Worm (Caenorhabditis elegans): ENCODE measurements around the gene H04D03.6.
A peak's percentile ranks its signal among the peaks of the same experiment; 100 is the strongest.

The H04D03.6 gene

DNA sequence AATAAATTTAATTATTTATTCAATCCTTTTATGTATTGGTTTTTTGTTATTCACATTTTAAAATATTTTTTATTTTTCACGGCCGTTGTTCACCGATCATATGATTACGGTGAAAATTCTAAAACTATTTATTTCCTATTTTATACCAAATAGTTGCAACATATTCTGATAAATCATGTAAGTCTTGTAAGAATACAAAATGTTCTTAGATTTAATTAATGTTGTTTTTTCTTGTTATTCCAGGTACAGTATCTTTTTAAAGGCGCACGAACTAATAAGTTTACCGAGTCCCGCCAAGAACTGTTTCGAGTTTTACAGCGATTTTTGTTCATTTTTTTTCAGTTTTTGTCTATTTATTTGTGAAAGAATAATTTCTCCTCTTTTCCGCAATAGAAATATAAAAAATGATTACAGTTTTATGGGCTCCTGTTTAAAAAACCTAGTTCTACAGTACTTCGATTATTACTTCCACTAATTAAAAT lies 30.9 kb upstream of the H04D03.6 start, which contains the start of gene D2045.5:
Gene D2045.5 (minus strand): TSS at position 51 of the 482 bp plus-strand sequence.
- TF ChIP-seq ceh-14 (tag; optimal IDR thresholded peaks at IDR 0.05): no peak
- TF ChIP-seq fax-1 (tag; optimal IDR thresholded peaks at IDR 0.05): no peak
- no peak for TF ChIP-seq ref-2 (tag; optimal IDR thresholded peaks at IDR 0.05)
- TF ChIP-seq mec-3 (tag; optimal IDR thresholded peaks at IDR 0.05; ENCODE audit: borderline replicate concordance): no peak
- TF ChIP-seq pax-1 (tag; optimal IDR thresholded peaks at IDR 0.05): no peak
- TF ChIP-seq dve-1 (tag; optimal IDR thresholded peaks at IDR 0.05): no peak
- TF ChIP-seq ama-1 (optimal IDR thresholded peaks at IDR 0.05): no peak
- TF ChIP-seq ceh-48 (tag; optimal IDR thresholded peaks at IDR 0.05): no peak
- no peak for TF ChIP-seq nfya-1 (tag; optimal IDR thresholded peaks at IDR 0.05)
- TF ChIP-seq elt-4 (tag; optimal IDR thresholded peaks at IDR 0.05): no peak
- TF ChIP-seq pat-9 (tag; optimal IDR thresholded peaks at IDR 0.05): no peak
- no peak for TF ChIP-seq ceh-9 (tag; optimal IDR thresholded peaks at IDR 0.05)
- no peak for TF ChIP-seq rnt-1 (tag; optimal IDR thresholded peaks at IDR 0.05)
- TF ChIP-seq ceh-24 (tag; optimal IDR thresholded peaks at IDR 0.05): no peak
- TF ChIP-seq odd-2 (tag; optimal IDR thresholded peaks at IDR 0.05): no peak
- no peak for TF ChIP-seq ttx-3 (tag; optimal IDR thresholded peaks at IDR 0.05)
- no peak for TF ChIP-seq hlh-8 (tag; optimal IDR thresholded peaks at IDR 0.05)
- no peak for TF ChIP-seq sdc-2 (tag; optimal IDR thresholded peaks at IDR 0.05)

DNA sequence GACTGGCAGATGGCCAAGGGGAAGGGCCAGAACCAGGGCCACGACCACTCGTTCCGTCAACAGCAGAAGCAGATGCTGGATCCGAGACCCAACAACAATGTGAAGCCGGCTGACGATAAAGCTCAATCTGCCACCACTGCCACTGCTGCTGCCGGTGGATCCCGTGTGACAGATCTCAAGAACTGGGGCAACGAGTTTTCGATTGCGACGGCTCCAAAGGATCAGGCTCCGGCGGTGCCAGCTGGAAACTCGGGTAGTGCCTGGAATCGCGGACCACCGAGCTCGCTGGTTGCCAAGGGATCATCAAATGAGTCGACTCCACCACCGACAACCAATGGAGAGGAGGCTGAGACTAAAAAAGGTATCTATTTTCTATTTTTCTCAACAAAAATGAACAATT lies 25.8 kb upstream of the H04D03.6 start:
- TF ChIP-seq ttx-3 (tag; optimal IDR thresholded peaks at IDR 0.05): no peak
- no peak for TF ChIP-seq hlh-6 (tag; optimal IDR thresholded peaks at IDR 0.05)
- TF ChIP-seq pax-1 (tag; optimal IDR thresholded peaks at IDR 0.05): no peak
- TF ChIP-seq pat-9 (tag; optimal IDR thresholded peaks at IDR 0.05): no peak
- no peak for TF ChIP-seq mec-3 (tag; optimal IDR thresholded peaks at IDR 0.05; ENCODE audit: borderline replicate concordance)
- TF ChIP-seq pha-4 (tag; optimal IDR thresholded peaks at IDR 0.05): no peak

DNA sequence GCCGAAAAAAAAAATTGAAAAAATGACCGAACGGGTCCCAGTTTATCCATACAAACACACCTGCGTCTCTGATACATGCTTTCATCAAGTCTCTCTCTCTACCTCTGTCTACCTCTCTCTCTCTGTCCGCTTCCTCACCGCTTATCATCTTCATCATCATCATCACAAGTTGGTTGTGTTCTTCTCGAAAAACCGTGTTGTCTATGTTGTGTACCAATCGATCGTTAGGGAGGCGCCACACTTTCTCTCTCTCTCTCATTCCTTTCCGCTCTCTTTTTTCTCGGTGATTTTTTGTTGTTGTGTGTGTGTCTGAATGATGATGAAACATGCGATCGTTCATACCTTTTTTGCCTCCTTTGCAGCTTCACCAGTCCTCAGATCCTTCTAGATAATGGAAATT lies 25.0 kb upstream of the H04D03.6 start:
- no peak for TF ChIP-seq ceh-45 (GFP tag; IDR thresholded peaks at IDR 0.05)
- TF ChIP-seq nfya-1 (tag; optimal IDR thresholded peaks at IDR 0.05): peak; percentile 31
- no peak for TF ChIP-seq unc-55 (GFP tag; optimal IDR thresholded peaks at IDR 0.05)
- TF ChIP-seq ceh-18 (tag; optimal IDR thresholded peaks at IDR 0.05): peak; percentile 8
- TF ChIP-seq tbx-2 (tag; optimal IDR thresholded peaks at IDR 0.05): no peak

DNA sequence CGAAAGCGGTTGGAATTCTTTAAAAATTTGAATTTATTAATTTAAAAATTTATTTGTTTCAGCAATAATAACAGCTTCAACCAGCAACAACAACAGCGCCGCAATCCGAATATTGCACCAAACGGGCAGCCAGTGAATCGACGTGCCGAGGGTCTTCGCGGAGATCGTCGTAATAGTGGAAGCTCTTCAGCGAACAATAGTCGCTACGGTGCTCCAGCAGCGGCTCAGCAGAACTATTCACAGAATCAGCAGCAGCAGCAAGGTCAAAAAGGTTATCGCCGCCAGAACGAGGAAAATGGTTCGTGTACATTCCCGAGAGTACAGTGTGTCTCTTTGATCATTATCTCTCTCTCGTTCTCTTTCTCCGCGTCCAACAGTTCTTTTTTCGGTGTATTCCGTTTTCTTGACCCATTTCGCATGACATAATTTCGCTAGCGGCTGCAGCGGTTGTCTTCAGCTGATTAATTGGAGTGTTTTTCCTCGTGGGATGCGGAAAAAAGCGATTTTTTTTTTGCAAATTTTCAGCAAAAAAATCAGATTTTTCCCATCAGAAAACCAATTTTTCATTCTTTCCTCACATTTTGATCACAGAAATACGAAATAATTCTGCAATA lies 24.4 kb upstream of the H04D03.6 start:
- TF ChIP-seq sox-2 (GFP tag; IDR thresholded peaks at IDR 0.05): no peak
- no peak for TF ChIP-seq ceh-19 (GFP tag; optimal IDR thresholded peaks at IDR 0.05)
- TF ChIP-seq ceh-45 (GFP tag; IDR thresholded peaks at IDR 0.05): no peak
- no peak for TF ChIP-seq fax-1 (tag; optimal IDR thresholded peaks at IDR 0.05)
- no peak for TF ChIP-seq gmeb-2 (tag; optimal IDR thresholded peaks at IDR 0.05)
- TF ChIP-seq mec-3 (tag; optimal IDR thresholded peaks at IDR 0.05; ENCODE audit: borderline replicate concordance): no peak
- TF ChIP-seq sox-4 (tag; optimal IDR thresholded peaks at IDR 0.05): no peak
- no peak for TF ChIP-seq pqm-1 (tag; optimal IDR thresholded peaks at IDR 0.05)
- no peak for TF ChIP-seq fkh-6 (tag; optimal IDR thresholded peaks at IDR 0.05)
- no peak for TF ChIP-seq fkh-10 (GFP tag; optimal IDR thresholded peaks at IDR 0.05)
- no peak for TF ChIP-seq unc-42 (tag; optimal IDR thresholded peaks at IDR 0.05)
- no peak for TF ChIP-seq ceh-6 (GFP tag; optimal IDR thresholded peaks at IDR 0.05)
- TF ChIP-seq lim-6 (tag; optimal IDR thresholded peaks at IDR 0.05): no peak

DNA sequence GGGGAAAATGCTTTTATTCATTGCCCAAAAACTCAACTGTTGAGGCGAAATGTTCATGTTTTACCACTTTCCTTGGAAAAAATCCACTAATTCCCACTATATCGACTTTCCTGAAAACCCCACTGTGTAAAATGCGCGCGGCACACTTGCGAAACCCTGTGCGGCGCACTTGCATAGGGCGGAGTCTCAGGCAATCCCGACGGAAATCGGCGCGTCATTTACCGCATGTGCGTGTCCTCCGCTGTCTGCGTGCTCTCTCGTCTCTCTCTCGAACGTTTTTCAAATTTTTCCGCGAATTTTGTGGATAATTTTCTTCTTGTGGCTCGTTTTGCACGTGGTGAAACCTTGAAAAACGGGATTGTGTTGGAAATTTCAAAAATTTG lies 22.5 kb upstream of the H04D03.6 start, which contains the start of gene atx-2:
Gene atx-2 (plus strand): TSS at position 226 of the 383 bp plus-strand sequence.
- TF ChIP-seq ceh-48 (tag; optimal IDR thresholded peaks at IDR 0.05) (peak; percentile 97), ceh-45 (GFP tag; IDR thresholded peaks at IDR 0.05) (peak; percentile 99), fax-1 (tag; optimal IDR thresholded peaks at IDR 0.05) (peak; percentile 97), T23F11.4 (GFP tag; optimal IDR thresholded peaks at IDR 0.05) (peak; percentile 97), fkh-6 (tag; optimal IDR thresholded peaks at IDR 0.05) (peak; percentile 95), nhr-11 (tag; optimal IDR thresholded peaks at IDR 0.05) (peak; percentile 81), lin-11 (tag; optimal IDR thresholded peaks at IDR 0.05) (peak; percentile 94), gmeb-2 (tag; optimal IDR thresholded peaks at IDR 0.05) (peak; percentile 98), pax-1 (tag; optimal IDR thresholded peaks at IDR 0.05) (no peak), madf-2 (tag; optimal IDR thresholded peaks at IDR 0.05) (peak; percentile 96), sdc-2 (tag; optimal IDR thresholded peaks at IDR 0.05) (peak; percentile 89), mec-3 (tag; optimal IDR thresholded peaks at IDR 0.05; ENCODE audit: borderline replicate concordance) (peak; percentile 96), ceh-2 (tag; optimal IDR thresholded peaks at IDR 0.05) (peak; percentile 97), fkh-10 (GFP tag; optimal IDR thresholded peaks at IDR 0.05) (peak; percentile 93), nhr-232 (tag; optimal IDR thresholded peaks at IDR 0.05) (peak; percentile 96), ceh-19 (GFP tag; optimal IDR thresholded peaks at IDR 0.05) (peak; percentile 98), pros-1 (tag; optimal IDR thresholded peaks at IDR 0.05) (peak; percentile 22), K02D7.2 (tag; optimal IDR thresholded peaks at IDR 0.05) (peak; percentile 98), lim-6 (tag; optimal IDR thresholded peaks at IDR 0.05) (peak; percentile 98), ceh-34 (tag; optimal IDR thresholded peaks at IDR 0.05) (peak; percentile 99)

Measured in whole organism, late embryonic.